Worm (Caenorhabditis elegans) whole organism, early embryonic: Measurements from ENCODE around the gene rrsr-1.

Source experiments
- B0310.2 ChIP-seq: sonication (generic microtip); optimal IDR thresholded peaks from 2 replicates; lab custom pipeline; 2016; ENCODE audit warnings: mild to moderate bottlenecking, missing genetic modification characterization, missing compliant biosample characterization
- F13C5.2 ChIP-seq: sonication (generic microtip); optimal IDR thresholded peaks from 2 replicates; lab custom pipeline; 2017; ENCODE audit warnings: mild to moderate bottlenecking, missing genetic modification characterization, inconsistent platforms, missing compliant biosample characterization
- aly-1 ChIP-seq: sonication (generic microtip); optimal IDR thresholded peaks from 2 replicates; lab custom pipeline; 2016; ENCODE audit warnings: missing genetic modification characterization, missing compliant biosample characterization
- ama-1 ChIP-seq: fragments of 150-350 bp; optimal IDR thresholded peaks from 2 replicates; lab custom pipeline; 2014
- ets-7 ChIP-seq: sonication (generic microtip); optimal IDR thresholded peaks from 2 replicates; lab custom pipeline; 2016; ENCODE audit warnings: missing genotype, missing genetic modification characterization, missing compliant biosample characterization
- hnd-1 ChIP-seq: sonication (generic microtip); optimal IDR thresholded peaks from 2 replicates; lab custom pipeline; 2016; ENCODE audit warnings: missing genetic modification characterization, missing compliant biosample characterization
- sea-1 ChIP-seq: fragments of 200-800 bp; sonication (Bioruptor generic); conservative IDR thresholded peaks from 2 replicates; pipeline ENCODE4 v1.3.6; 2022; ENCODE audit warnings: missing genetic modification characterization, missing compliant biosample characterization
- tbx-11 ChIP-seq: fragments of 200-800 bp; sonication (Bioruptor generic); IDR thresholded peaks from 2 replicates; pipeline ENCODE4 v1.3.6; 2022; ENCODE audit warnings: missing genetic modification characterization, missing compliant biosample characterization

DNA sequence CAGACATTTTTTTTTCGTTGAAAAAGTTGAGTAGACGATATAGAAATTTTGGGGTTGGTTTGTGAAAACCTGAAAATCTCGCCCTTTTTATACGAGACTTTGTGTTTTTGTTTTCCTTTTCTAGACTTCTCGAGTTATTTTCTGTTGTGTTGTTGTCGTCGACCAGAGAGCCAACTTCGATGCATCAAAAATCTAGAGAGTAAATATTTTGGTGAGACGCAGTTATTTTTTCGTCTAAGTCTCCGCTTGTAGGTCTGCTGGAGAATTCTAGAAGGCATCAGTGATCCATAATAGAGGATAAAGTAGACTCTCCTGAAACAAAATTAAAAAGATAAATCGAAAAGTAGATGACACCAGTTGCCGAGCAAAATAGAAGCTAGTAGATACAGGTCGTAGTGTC lies 39.6 kb upstream of the rrsr-1 start, which contains the start of gene F08H9.4:
- TF ChIP-seq ama-1 (lab: Kevin White, UChicago) (no peak), aly-1 (tag; lab: Kevin White, UChicago) (no peak), B0310.2 (tag; lab: Kevin White, UChicago) (no peak), sea-1 (GFP tag; lab: Robert Waterston, UW) (no peak), tbx-11 (GFP tag; lab: Robert Waterston, UW) (no peak), ets-7 (tag; lab: Kevin White, UChicago) (no peak), hnd-1 (tag; lab: Kevin White, UChicago) (no peak), F13C5.2 (tag; lab: Kevin White, UChicago) (no peak)
